Fruit fly (Drosophila melanogaster): ENCODE measurements around the gene yata.

yata gene

dm6 chr3R:29748591-29749303 is at the start of gene yata, which contains the start of gene ATPsyngamma:
Gene yata (plus strand): TSS chr3R:29749219.
Gene ATPsyngamma (minus strand): TSS chr3R:29749163.
- no peak for TF ChIP-seq insv (optimal IDR thresholded peaks at IDR 0.05)
- TF ChIP-seq ttk (optimal IDR thresholded peaks at IDR 0.05) = no peak
- TF ChIP-seq h (optimal IDR thresholded peaks at IDR 0.05) = no peak
- no peak for TF ChIP-seq Sin3A (optimal IDR thresholded peaks at IDR 0.05)
- no peak for TF ChIP-seq Myc (optimal IDR thresholded peaks at IDR 0.05)
- no peak for TF ChIP-seq psq (optimal IDR thresholded peaks at IDR 0.05)

- TF ChIP-seq insv (optimal IDR thresholded peaks at IDR 0.05) = no peak
- TF ChIP-seq Myc (optimal IDR thresholded peaks at IDR 0.05) = no peak
- TF ChIP-seq Sin3A (optimal IDR thresholded peaks at IDR 0.05) = no peak
- TF ChIP-seq h (optimal IDR thresholded peaks at IDR 0.05) = no peak
- TF ChIP-seq ttk (optimal IDR thresholded peaks at IDR 0.05) = no peak
- no peak for TF ChIP-seq psq (optimal IDR thresholded peaks at IDR 0.05)
Observed at dm6 chr3R:29699220-29699619, 49.8 kb upstream of the yata start.

- TF ChIP-seq psq (optimal IDR thresholded peaks at IDR 0.05) (no peak), Sin3A (optimal IDR thresholded peaks at IDR 0.05) (no peak), h (optimal IDR thresholded peaks at IDR 0.05) (no peak)
Observed at dm6 chr3R:29701739-29702138, 47.3 kb upstream of the yata start.

dm6 chr3R:29704557-29704956 is 44.5 kb upstream of the yata start:
- TF ChIP-seq h (optimal IDR thresholded peaks at IDR 0.05) = no peak
- no peak for TF ChIP-seq Myc (optimal IDR thresholded peaks at IDR 0.05)
- no peak for TF ChIP-seq Sin3A (optimal IDR thresholded peaks at IDR 0.05)
- TF ChIP-seq psq (optimal IDR thresholded peaks at IDR 0.05) = no peak
- no peak for TF ChIP-seq insv (optimal IDR thresholded peaks at IDR 0.05)
- TF ChIP-seq ttk (optimal IDR thresholded peaks at IDR 0.05) = no peak

dm6 chr3R:29705789-29706303 is 43.2 kb upstream of the yata start:
- no peak for TF ChIP-seq insv (optimal IDR thresholded peaks at IDR 0.05)
- TF ChIP-seq Sin3A (optimal IDR thresholded peaks at IDR 0.05) = no peak
- TF ChIP-seq ttk (optimal IDR thresholded peaks at IDR 0.05) = no peak
- TF ChIP-seq Myc (optimal IDR thresholded peaks at IDR 0.05) = no peak
- TF ChIP-seq psq (optimal IDR thresholded peaks at IDR 0.05) = no peak
- TF ChIP-seq h (optimal IDR thresholded peaks at IDR 0.05) = no peak

- TF ChIP-seq psq (optimal IDR thresholded peaks at IDR 0.05) (no peak), Myc (optimal IDR thresholded peaks at IDR 0.05) (no peak), ttk (optimal IDR thresholded peaks at IDR 0.05) (no peak), insv (optimal IDR thresholded peaks at IDR 0.05) (no peak), Sin3A (optimal IDR thresholded peaks at IDR 0.05) (no peak), h (optimal IDR thresholded peaks at IDR 0.05) (no peak)
Observed at dm6 chr3R:29707258-29707657, 41.8 kb upstream of the yata start.

- no peak for TF ChIP-seq insv (optimal IDR thresholded peaks at IDR 0.05)
- TF ChIP-seq psq (optimal IDR thresholded peaks at IDR 0.05) = no peak
- TF ChIP-seq h (optimal IDR thresholded peaks at IDR 0.05) = no peak
- TF ChIP-seq Sin3A (optimal IDR thresholded peaks at IDR 0.05) = no peak
- TF ChIP-seq ttk (optimal IDR thresholded peaks at IDR 0.05) = no peak
Observed at dm6 chr3R:29708322-29708721, 40.7 kb upstream of the yata start.

- TF ChIP-seq psq (optimal IDR thresholded peaks at IDR 0.05) = no peak
- TF ChIP-seq Myc (optimal IDR thresholded peaks at IDR 0.05) = no peak
- TF ChIP-seq ttk (optimal IDR thresholded peaks at IDR 0.05) = no peak
- no peak for TF ChIP-seq Sin3A (optimal IDR thresholded peaks at IDR 0.05)
- no peak for TF ChIP-seq insv (optimal IDR thresholded peaks at IDR 0.05)
- no peak for TF ChIP-seq h (optimal IDR thresholded peaks at IDR 0.05)
Observed at dm6 chr3R:29711434-29711833, 37.6 kb upstream of the yata start.

dm6 chr3R:29714314-29714713 is 34.7 kb upstream of the yata start, which contains the start of gene Obp99d:
Gene Obp99d (plus strand): TSS chr3R:29714505.
- TF ChIP-seq insv (optimal IDR thresholded peaks at IDR 0.05) (no peak), h (optimal IDR thresholded peaks at IDR 0.05) (no peak), Myc (optimal IDR thresholded peaks at IDR 0.05) (no peak), psq (optimal IDR thresholded peaks at IDR 0.05) (no peak), Sin3A (optimal IDR thresholded peaks at IDR 0.05) (no peak), ttk (optimal IDR thresholded peaks at IDR 0.05) (no peak)

- TF ChIP-seq ttk (optimal IDR thresholded peaks at IDR 0.05) (no peak), insv (optimal IDR thresholded peaks at IDR 0.05) (no peak), Myc (optimal IDR thresholded peaks at IDR 0.05) (no peak), Sin3A (optimal IDR thresholded peaks at IDR 0.05) (no peak), h (optimal IDR thresholded peaks at IDR 0.05) (no peak), psq (optimal IDR thresholded peaks at IDR 0.05) (no peak)
Observed at dm6 chr3R:29715277-29715676, 33.7 kb upstream of the yata start, which contains the start of gene Dup99B. Gene Dup99B (minus strand): TSS chr3R:29715377.

dm6 chr3R:29716043-29716781 is 32.8 kb upstream of the yata start:
- TF ChIP-seq insv (optimal IDR thresholded peaks at IDR 0.05) (no peak), Sin3A (optimal IDR thresholded peaks at IDR 0.05) (no peak)

dm6 chr3R:29716782-29717317 is 32.2 kb upstream of the yata start, which contains the start of gene Obp99b:
Gene Obp99b (minus strand): TSS chr3R:29716896.
- TF ChIP-seq ttk (optimal IDR thresholded peaks at IDR 0.05) (no peak), h (optimal IDR thresholded peaks at IDR 0.05) (peak; percentile 99)
